Worm (Caenorhabditis elegans): ENCODE data around the gene C37C3.12.

- TF ChIP-seq tbx-37 (GFP tag; conservative IDR thresholded peaks at IDR 0.05) (no peak), ama-1 (optimal IDR thresholded peaks at IDR 0.05) (no peak)
These were observed 13.0 kb downstream of the C37C3.12 start for ce11 chrV:7826362-7826761.
